Fruit fly (Drosophila melanogaster) whole organism, embryonic: Measurements from ENCODE around the gene serp.

Experiments used
- Awh ChIP-seq: fragments of 200-800 bp; sonication (Bioruptor generic); IDR thresholded peaks from 2 replicates; pipeline ENCODE4, ENCODE4 v1.3.6; 2022; ENCODE audit warnings: missing biosample characterization, missing genetic modification characterization
- B-H2 ChIP-seq: fragments of 200-800 bp; sonication (Bioruptor generic); optimal IDR thresholded peaks from 2 replicates; lab custom pipeline; 2018; ENCODE audit warnings: missing biosample characterization, mild to moderate bottlenecking, missing genetic modification characterization
- CG11085 ChIP-seq: fragments of 200-800 bp; sonication (Bioruptor generic); IDR thresholded peaks from 2 replicates; pipeline ENCODE4 v1.3.6; 2022; ENCODE audit warnings: missing biosample characterization, missing genetic modification characterization
- CG11504 ChIP-seq: fragments of 200-800 bp; sonication (Bioruptor generic); optimal IDR thresholded peaks from 3 replicates; lab custom pipeline; 2019; ENCODE audit warnings: missing biosample characterization, mild to moderate bottlenecking, missing genetic modification characterization, moderate library complexity
- CG12391 ChIP-seq: fragments of 200-800 bp; sonication (Bioruptor generic); optimal IDR thresholded peaks from 3 replicates; lab custom pipeline; 2018; ENCODE audit warnings: missing biosample characterization, mild to moderate bottlenecking, missing genetic modification characterization, moderate library complexity
- CG12659 ChIP-seq: fragments of 200-800 bp; sonication (Bioruptor generic); optimal IDR thresholded peaks from 3 replicates; lab custom pipeline; 2017; ENCODE audit warnings: mild to moderate bottlenecking, missing biosample characterization, missing genetic modification reagents, missing genetic modification characterization
- CG13775 ChIP-seq: fragments of 200-800 bp; sonication (Bioruptor generic); optimal IDR thresholded peaks from 3 replicates; lab custom pipeline; 2017; ENCODE audit warnings: missing biosample characterization, mild to moderate bottlenecking, missing genetic modification characterization
- CG14014 ChIP-seq: fragments of 200-800 bp; sonication (Bioruptor generic); IDR thresholded peaks from 2 replicates; pipeline ENCODE4 v1.3.6; 2022; ENCODE audit warnings: missing biosample characterization, missing genetic modification characterization
- CG1647 ChIP-seq: fragments of 200-800 bp; sonication (Bioruptor generic); optimal IDR thresholded peaks from 3 replicates; lab custom pipeline; 2016; ENCODE audit warnings: missing biosample characterization, missing genetic modification characterization
- CG16815 ChIP-seq: fragments of 200-800 bp; sonication (Bioruptor generic); optimal IDR thresholded peaks from 3 replicates; lab custom pipeline; 2017; ENCODE audit warnings: missing biosample characterization, mild to moderate bottlenecking, missing genetic modification characterization
- CG17361 ChIP-seq: fragments of 200-800 bp; sonication (Bioruptor generic); IDR thresholded peaks from 3 replicates; pipeline ENCODE4 v1.3.6; 2022; ENCODE audit warnings: missing biosample characterization, missing genetic modification characterization
- CG17385 ChIP-seq: fragments of 200-800 bp; sonication (Bioruptor generic); optimal IDR thresholded peaks from 3 replicates; lab custom pipeline; 2018; ENCODE audit warnings: missing biosample characterization, mild to moderate bottlenecking, missing genetic modification characterization
- CG17829 ChIP-seq: fragments of 200-800 bp; optimal IDR thresholded peaks from 2 replicates; lab custom pipeline; 2019; ENCODE audit warnings: missing biosample characterization, mild to moderate bottlenecking, missing genetic modification characterization, moderate library complexity
- CG2199 ChIP-seq: fragments of 200-800 bp; sonication (Bioruptor generic); IDR thresholded peaks from 3 replicates; pipeline ENCODE4 v1.3.6; 2022; ENCODE audit warnings: missing biosample characterization, missing genetic modification characterization
- CG2712 ChIP-seq: fragments of 200-800 bp; optimal IDR thresholded peaks from 3 replicates; lab custom pipeline; 2019; ENCODE audit warnings: missing biosample characterization, mild to moderate bottlenecking, missing genetic modification characterization, moderate library complexity
- CG33213 ChIP-seq: fragments of 200-800 bp; sonication (Bioruptor generic); optimal IDR thresholded peaks from 3 replicates; lab custom pipeline; 2016; ENCODE audit warnings: missing biosample characterization, missing genetic modification characterization
- CG3726 ChIP-seq: fragments of 200-800 bp; sonication (Bioruptor generic); IDR thresholded peaks from 3 replicates; pipeline ENCODE4, ENCODE4 v1.3.6; 2022; ENCODE audit warnings: missing biosample characterization, missing genetic modification characterization
- CG3838 ChIP-seq: fragments of 200-800 bp; sonication (Bioruptor generic); optimal IDR thresholded peaks from 3 replicates; lab custom pipeline; 2016; ENCODE audit warnings: missing biosample characterization, missing genetic modification characterization
- CG42726 ChIP-seq: fragments of 200-800 bp; sonication (Bioruptor generic); IDR thresholded peaks from 2 replicates; pipeline ENCODE4 v1.3.6; 2022; ENCODE audit warnings: missing biosample characterization, missing genetic modification characterization; ENCODE audit not compliant: partially characterized antibody
- CG4360 ChIP-seq: fragments of 200-800 bp; sonication (Bioruptor generic); IDR thresholded peaks from 2 replicates; pipeline ENCODE4 v1.3.6; 2022; ENCODE audit warnings: missing biosample characterization, missing genetic modification characterization
- CG7928 ChIP-seq: fragments of 200-800 bp; sonication (Bioruptor generic); optimal IDR thresholded peaks from 2 replicates; lab custom pipeline; 2017; ENCODE audit warnings: missing biosample characterization, mild to moderate bottlenecking, missing genetic modification characterization
- CG7963 ChIP-seq: fragments of 200-800 bp; sonication (Bioruptor generic); IDR thresholded peaks from 3 replicates; pipeline ENCODE4 v1.3.6; 2022; ENCODE audit warnings: missing biosample characterization, missing genetic modification characterization; ENCODE audit not compliant: partially characterized antibody
- D19A ChIP-seq: fragments of 200-800 bp; optimal IDR thresholded peaks from 3 replicates; lab custom pipeline; 2019; ENCODE audit warnings: missing biosample characterization, mild to moderate bottlenecking, missing genetic modification characterization, moderate library complexity
- Deaf1 ChIP-seq: fragments of 200-800 bp; optimal IDR thresholded peaks from 3 replicates; lab custom pipeline; 2019; ENCODE audit warnings: missing biosample characterization, mild to moderate bottlenecking, missing genetic modification characterization, moderate library complexity
- E2f1 ChIP-seq: fragments of 200-800 bp; sonication (Bioruptor generic); IDR thresholded peaks from 2 replicates; pipeline ENCODE4 v1.3.6; 2022; ENCODE audit warnings: missing biosample characterization, missing genetic modification characterization
- Elba2 ChIP-seq: fragments of 200-800 bp; sonication (Bioruptor generic); optimal IDR thresholded peaks from 3 replicates; lab custom pipeline; 2016; ENCODE audit warnings: missing biosample characterization, missing genetic modification characterization
- HmgD ChIP-seq: fragments of 200-800 bp; sonication (Bioruptor generic); optimal IDR thresholded peaks from 3 replicates; lab custom pipeline; 2016; ENCODE audit warnings: missing biosample characterization, missing genetic modification characterization
- Mad ChIP-seq: fragments of 200-800 bp; sonication (Bioruptor generic); optimal IDR thresholded peaks from 2 replicates; lab custom pipeline; 2016; ENCODE audit warnings: missing biosample characterization, missing genetic modification characterization
- Nf-YC ChIP-seq: fragments of 200-800 bp; optimal IDR thresholded peaks from 3 replicates; lab custom pipeline; 2019; ENCODE audit warnings: missing biosample characterization, mild to moderate bottlenecking, missing genetic modification characterization, moderate library complexity
- Pdp1 ChIP-seq, 2 experiments: fragments of 200-800 bp; sonication (Bioruptor generic); optimal IDR thresholded peaks; 3 replicates each; lab custom pipeline; 2016; ENCODE audit warnings: missing biosample characterization in 2 of 2, missing genetic modification characterization in 2 of 2, mild to moderate bottlenecking in 1 of 2, moderate library complexity in 1 of 2
- Poxn ChIP-seq: fragments of 200-800 bp; sonication (Bioruptor generic); IDR thresholded peaks from 2 replicates; pipeline ENCODE4 v1.3.6; 2022; ENCODE audit warnings: missing biosample characterization, missing genetic modification characterization
- Vsx1 ChIP-seq: fragments of 200-800 bp; sonication (Bioruptor generic); optimal IDR thresholded peaks from 2 replicates; lab custom pipeline; 2017; ENCODE audit warnings: missing biosample characterization, mild to moderate bottlenecking, missing genetic modification characterization, missing genetic modification reagents
- aop ChIP-seq: fragments of 200-800 bp; sonication (Bioruptor generic); IDR thresholded peaks from 2 replicates; pipeline ENCODE4 v1.3.6; 2022; ENCODE audit warnings: missing biosample characterization, missing genetic modification characterization
- ase ChIP-seq: fragments of 200-800 bp; sonication (Bioruptor generic); IDR thresholded peaks from 3 replicates; pipeline ENCODE4 v1.3.6; 2022; ENCODE audit warnings: missing biosample characterization, missing genetic modification characterization
- chinmo ChIP-seq: fragments of 200-800 bp; sonication (Bioruptor generic); IDR thresholded peaks from 4 replicates; pipeline ENCODE4 v1.3.6; 2022; ENCODE audit warnings: missing biosample characterization, missing genetic modification characterization; ENCODE audit not compliant: partially characterized antibody
- fru ChIP-seq: fragments of >200 bp; optimal IDR thresholded peaks from 2 replicates; lab custom pipeline; 2017
- fu2 ChIP-seq: fragments of 200-800 bp; sonication (Bioruptor generic); optimal IDR thresholded peaks from 2 replicates; lab custom pipeline; 2016; ENCODE audit warnings: missing biosample characterization, missing genetic modification characterization
- grn ChIP-seq: fragments of 200-800 bp; sonication (Bioruptor generic); optimal IDR thresholded peaks from 3 replicates; lab custom pipeline; 2017; ENCODE audit warnings: missing biosample characterization, missing genetic modification characterization
- jing ChIP-seq: fragments of 200-800 bp; sonication (Bioruptor generic); optimal IDR thresholded peaks from 2 replicates; lab custom pipeline; 2018; ENCODE audit warnings: missing biosample characterization, mild to moderate bottlenecking, missing genetic modification characterization
- jumu ChIP-seq: fragments of 200-800 bp; sonication (Bioruptor generic); optimal IDR thresholded peaks from 3 replicates; lab custom pipeline; 2016; ENCODE audit warnings: missing biosample characterization, missing genetic modification characterization
- lab ChIP-seq: fragments of 200-800 bp; sonication (Bioruptor generic); optimal IDR thresholded peaks from 3 replicates; lab custom pipeline; 2017; ENCODE audit warnings: missing biosample characterization, missing genetic modification characterization, mild to moderate bottlenecking, moderate library complexity, missing genetic modification reagents
- mam ChIP-seq: fragments of 200-800 bp; sonication (Bioruptor generic); optimal IDR thresholded peaks from 3 replicates; lab custom pipeline; 2016; ENCODE audit warnings: missing biosample characterization, missing genetic modification characterization
- oc ChIP-seq: fragments of 200-800 bp; sonication (Bioruptor generic); optimal IDR thresholded peaks from 2 replicates; lab custom pipeline; 2018; ENCODE audit warnings: missing biosample characterization, mild to moderate bottlenecking, missing genetic modification characterization, moderate library complexity
- pita ChIP-seq: fragments of 200-800 bp; sonication (Bioruptor generic); optimal IDR thresholded peaks from 2 replicates; lab custom pipeline; 2017; ENCODE audit warnings: missing biosample characterization, mild to moderate bottlenecking, missing genetic modification characterization
- pros ChIP-seq: fragments of 200-800 bp; sonication (Bioruptor generic); optimal IDR thresholded peaks from 3 replicates; lab custom pipeline; 2019; ENCODE audit warnings: missing biosample characterization, mild to moderate bottlenecking, missing genetic modification characterization, moderate library complexity
- sd ChIP-seq: fragments of 200-800 bp; sonication (Bioruptor generic); optimal IDR thresholded peaks from 3 replicates; lab custom pipeline; 2018; ENCODE audit warnings: missing biosample characterization, mild to moderate bottlenecking, missing genetic modification characterization, moderate library complexity
- sens-2 ChIP-seq: fragments of 200-800 bp; sonication (Bioruptor generic); IDR thresholded peaks from 2 replicates; pipeline ENCODE4 v1.3.6; 2022; ENCODE audit warnings: missing biosample characterization, missing genetic modification characterization
- shn ChIP-seq: fragments of 200-800 bp; sonication (Bioruptor generic); optimal IDR thresholded peaks from 3 replicates; lab custom pipeline; 2016; ENCODE audit warnings: missing biosample characterization, missing genetic modification characterization
- sug ChIP-seq: fragments of 200-800 bp; optimal IDR thresholded peaks from 2 replicates; lab custom pipeline; 2019; ENCODE audit warnings: missing biosample characterization, mild to moderate bottlenecking, missing genetic modification characterization, moderate library complexity
- tx ChIP-seq: fragments of 200-800 bp; sonication (Bioruptor generic); optimal IDR thresholded peaks from 2 replicates; lab custom pipeline; 2016; ENCODE audit warnings: missing biosample characterization, missing genetic modification characterization
- vvl ChIP-seq: fragments of 200-800 bp; sonication (Bioruptor generic); IDR thresholded peaks from 2 replicates; pipeline ENCODE4 v1.3.6; 2022; ENCODE audit warnings: missing biosample characterization, missing genetic modification characterization
- wor ChIP-seq: fragments of 200-800 bp; sonication (Bioruptor generic); IDR thresholded peaks from 2 replicates; pipeline ENCODE4 v1.3.6; 2022; ENCODE audit warnings: missing biosample characterization, missing genetic modification characterization

The serp gene

DNA sequence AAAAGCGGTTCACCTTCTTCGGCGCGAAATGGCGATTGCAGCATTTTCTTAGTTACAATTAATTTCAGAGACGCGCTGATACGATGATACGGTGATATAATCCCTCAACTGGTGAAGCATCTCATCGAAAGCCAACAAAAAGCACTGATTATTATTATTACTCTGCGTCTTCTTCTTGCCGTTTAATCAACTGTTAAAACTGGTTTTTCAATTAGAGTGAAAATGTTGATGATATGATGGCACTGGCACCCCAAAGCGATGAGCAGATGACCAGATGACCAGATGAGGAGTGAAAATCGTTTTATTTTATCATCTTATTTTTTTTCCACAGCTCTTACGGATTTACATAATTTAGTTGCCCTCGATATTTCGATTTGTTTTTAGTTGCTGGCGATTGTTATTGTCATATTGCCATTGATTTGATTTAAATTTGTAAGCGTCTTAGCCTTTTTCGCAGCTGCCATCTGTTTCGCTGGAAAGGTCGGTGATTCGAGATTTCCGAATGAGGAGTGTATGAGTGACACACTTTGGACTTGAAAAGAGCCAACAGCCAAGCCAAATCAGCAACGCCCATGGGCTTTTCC is 10.3 kb downstream of the serp start:
- no peak for TF ChIP-seq CG7963
- TF ChIP-seq Nf-YC = no peak
- TF ChIP-seq CG2199 (GFP tag; lab: Robert Waterston, UW) = no peak
- TF ChIP-seq sens-2 (GFP tag; lab: Robert Waterston, UW) = no peak
- TF ChIP-seq CG42726 (GFP tag; lab: Robert Waterston, UW) = no peak
- TF ChIP-seq CG3726 = no peak
- no peak for TF ChIP-seq Mad (GFP tag; lab: Kevin White, UChicago)
- no peak for TF ChIP-seq CG2712 (tag; lab: Kevin White, UChicago)
- TF ChIP-seq fru (lab: Kevin White, UChicago) = no peak
- peak; percentile 10 for TF ChIP-seq sd (tag; lab: Kevin White, UChicago)
- no peak for TF ChIP-seq ase (GFP tag; lab: Robert Waterston, UW)
- TF ChIP-seq oc (tag; lab: Kevin White, UChicago) = peak; percentile 53
- no peak for TF ChIP-seq CG11085 (GFP tag; lab: Robert Waterston, UW)
- no peak for TF ChIP-seq CG11504
- peak; percentile 49; the same call in 1 of the 2 replicates for TF ChIP-seq vvl (GFP tag; lab: Robert Waterston, UW)
- TF ChIP-seq shn = no peak
- TF ChIP-seq CG17385 (GFP tag; lab: Kevin White, UChicago) = peak; percentile 22
- TF ChIP-seq jumu (GFP tag; lab: Kevin White, UChicago) = no peak
- no peak for TF ChIP-seq tx (GFP tag; lab: Kevin White, UChicago)
- no peak for TF ChIP-seq Deaf1 (tag; lab: Kevin White, UChicago)
- TF ChIP-seq Pdp1 (GFP tag; optimal IDR thresholded peaks at IDR 0.05; lab: Kevin White, UChicago) = peak in 1 of 2 experiments; percentile 38
- TF ChIP-seq Awh (GFP tag; lab: Robert Waterston, UW) = peak; percentile 96
- no peak for TF ChIP-seq CG12391
- no peak for TF ChIP-seq CG4360 (GFP tag; lab: Robert Waterston, UW)
- no peak for TF ChIP-seq CG17829 (tag; lab: Kevin White, UChicago)
- TF ChIP-seq chinmo (GFP tag; lab: Robert Waterston, UW) = 0 out of 4 replicates have a peak, but pooled peaks have one; percentile 73
- TF ChIP-seq CG1647 (GFP tag; lab: Kevin White, UChicago) = no peak
- no peak for TF ChIP-seq Poxn (GFP tag; lab: Robert Waterston, UW)
- no peak for TF ChIP-seq fu2 (GFP tag; lab: Kevin White, UChicago)
- TF ChIP-seq CG17361 = no peak
- no peak for TF ChIP-seq D19A (tag; lab: Kevin White, UChicago)
- no peak for TF ChIP-seq B-H2 (GFP tag; lab: Kevin White, UChicago)
- TF ChIP-seq CG16815 (GFP tag; lab: Kevin White, UChicago) = no peak
- no peak for TF ChIP-seq CG12659 (GFP tag; lab: Kevin White, UChicago)
- peak; percentile 80 for TF ChIP-seq pros (GFP tag; lab: Kevin White, UChicago)
- TF ChIP-seq E2f1 (GFP tag; lab: Robert Waterston, UW) = no peak
- TF ChIP-seq grn (GFP tag; lab: Kevin White, UChicago) = no peak
- TF ChIP-seq lab (GFP tag; lab: Kevin White, UChicago) = no peak
- no peak for TF ChIP-seq jing (GFP tag; lab: Kevin White, UChicago)
- TF ChIP-seq CG14014 (GFP tag; lab: Robert Waterston, UW) = no peak
- TF ChIP-seq pita (GFP tag; lab: Kevin White, UChicago) = no peak
- no peak for TF ChIP-seq wor (GFP tag; lab: Robert Waterston, UW)
- TF ChIP-seq Elba2 (GFP tag; lab: Kevin White, UChicago) = no peak
- no peak for TF ChIP-seq aop (GFP tag; lab: Robert Waterston, UW)
- no peak for TF ChIP-seq sug (tag; lab: Kevin White, UChicago)
- no peak for TF ChIP-seq Vsx1 (GFP tag; lab: Kevin White, UChicago)
- no peak for TF ChIP-seq CG3838 (GFP tag; lab: Kevin White, UChicago)
- TF ChIP-seq CG13775 = no peak
- TF ChIP-seq CG33213 (GFP tag; lab: Kevin White, UChicago) = no peak
- TF ChIP-seq mam (GFP tag; lab: Kevin White, UChicago) = no peak
- TF ChIP-seq CG7928 = no peak
- TF ChIP-seq HmgD (GFP tag; lab: Kevin White, UChicago) = no peak
